Fruit fly (Drosophila melanogaster): ENCODE data around the gene stops.

- no peak for TF ChIP-seq Dfd (GFP tag; optimal IDR thresholded peaks at IDR 0.05)
- TF ChIP-seq psq (GFP tag; optimal IDR thresholded peaks at IDR 0.05): no peak
- no peak for TF ChIP-seq h (GFP tag; optimal IDR thresholded peaks at IDR 0.05)
- no peak for TF ChIP-seq usp (GFP tag; optimal IDR thresholded peaks at IDR 0.05)
- TF ChIP-seq dsf (GFP tag; optimal IDR thresholded peaks at IDR 0.05; ENCODE audit: borderline replicate concordance): no peak
- no peak for TF ChIP-seq dmrt93B (GFP tag; optimal IDR thresholded peaks at IDR 0.05)
- no peak for TF ChIP-seq OdsH (GFP tag; optimal IDR thresholded peaks at IDR 0.05)
- no peak for TF ChIP-seq ey (GFP tag; optimal IDR thresholded peaks at IDR 0.05)
- TF ChIP-seq CG9705 (GFP tag; optimal IDR thresholded peaks at IDR 0.05): no peak
- no peak for TF ChIP-seq N (GFP tag; optimal IDR thresholded peaks at IDR 0.05)
- TF ChIP-seq Hnf4 (GFP tag; optimal IDR thresholded peaks at IDR 0.05): peak; percentile 19
- no peak for TF ChIP-seq Jra (GFP tag; optimal IDR thresholded peaks at IDR 0.05)
Observed at dm6 chr3R:31168968-31169367, at the start of gene stops.
